Fruit fly (Drosophila melanogaster) whole organism, wandering third instar larva: ENCODE results near the gene CG10669.

Experiments used
- Abd-B ChIP-seq: fragments of >200 bp; optimal IDR thresholded peaks from 2 replicates; lab custom pipeline; 2017; ENCODE audit warnings: missing biosample characterization, missing genetic modification characterization
- GATAd ChIP-seq: sonication (Bioruptor generic); optimal IDR thresholded peaks from 2 replicates; lab custom pipeline; 2016; ENCODE audit warnings: missing biosample characterization, missing genetic modification characterization
- Myc ChIP-seq: fragments of >200 bp; optimal IDR thresholded peaks from 2 replicates; lab custom pipeline; 2017
- Vsx2 ChIP-seq: fragments of 200-300, 225-300 bp; sonication (Bioruptor generic); optimal IDR thresholded peaks from 2 replicates; lab custom pipeline; 2018; ENCODE audit warnings: missing biosample characterization, missing genetic modification characterization; ENCODE audit not compliant: partially characterized antibody
- br ChIP-seq: fragments of 200-800 bp; sonication (Bioruptor generic); optimal IDR thresholded peaks from 2 replicates; lab custom pipeline; 2016; ENCODE audit warnings: missing biosample characterization, missing genetic modification characterization
- dl ChIP-seq, 2 experiments: fragments of 175-275, 200-275 bp in 1 of 2; fragments of 200-275 bp in 1 of 2; sonication (Bioruptor generic); optimal IDR thresholded peaks; lab custom pipeline; 2018; ENCODE audit warnings: mild to moderate bottlenecking in 2 of 2, missing biosample characterization in 2 of 2, missing genetic modification characterization in 2 of 2, moderate library complexity in 2 of 2; ENCODE audit not compliant: partially characterized antibody in 2 of 2, insufficient read depth in 1 of 2
- dsf ChIP-seq: sonication (Bioruptor generic); optimal IDR thresholded peaks from 2 replicates; lab custom pipeline; 2016; ENCODE audit warnings: missing biosample characterization, missing genetic modification characterization, borderline replicate concordance
- sv ChIP-seq: fragments of 200-800 bp; sonication (Bioruptor generic); optimal IDR thresholded peaks from 3 replicates; lab custom pipeline; 2016; ENCODE audit warnings: missing biosample characterization, missing genetic modification characterization

- no peak for TF ChIP-seq sv
- no peak for TF ChIP-seq br (GFP tag; lab: Kevin White, UChicago)
- no peak for TF ChIP-seq dsf (GFP tag; lab: Kevin White, UChicago)
- TF ChIP-seq dl (GFP tag; optimal IDR thresholded peaks at IDR 0.05; lab: Kevin White, UChicago; ENCODE audit: insufficient read depth in 1 of 2, partially characterized antibody in 2 of 2) = no peak
- TF ChIP-seq Myc (lab: Kevin White, UChicago) = no peak
- TF ChIP-seq GATAd (GFP tag; lab: Kevin White, UChicago) = no peak
- TF ChIP-seq Vsx2 (GFP tag; lab: Kevin White, UChicago) = no peak
- no peak for TF ChIP-seq Abd-B (GFP tag; lab: Kevin White, UChicago)
Measured at dm6 chr3R:25292864-25293284, 42.2 kb downstream of the CG10669 start, which contains the start of gene CG31098.
